Worm (Caenorhabditis elegans) whole organism, L4 larva: ENCODE data around the gene fmo-1.

Source experiments
- D1046.2 ChIP-seq: fragments of 200-800 bp; sonication (Bioruptor generic); IDR thresholded peaks from 2 replicates; pipeline ENCODE4 v1.3.6; 2022; ENCODE audit warnings: missing genetic modification characterization, missing compliant biosample characterization
- F26F4.8 ChIP-seq: fragments of 200-800 bp; sonication (Bioruptor generic); conservative IDR thresholded peaks from 2 replicates; pipeline ENCODE4 v1.3.6; 2022; ENCODE audit warnings: missing genetic modification characterization, missing compliant biosample characterization
- R02D3.7 ChIP-seq: fragments of 150-350 bp; sonication (generic microtip); optimal IDR thresholded peaks from 3 replicates; lab custom pipeline; 2014; ENCODE audit warnings: missing biosample characterization, missing genetic modification characterization
- T20F7.1 ChIP-seq: fragments of 200-800 bp; sonication (Bioruptor generic); optimal IDR thresholded peaks from 2 replicates; lab custom pipeline; 2018; ENCODE audit warnings: mild to moderate bottlenecking, missing genetic modification characterization, missing compliant biosample characterization
- Y5F2A.4 ChIP-seq: fragments of 200-800 bp; sonication (Bioruptor generic); optimal IDR thresholded peaks from 2 replicates; lab custom pipeline; 2018; ENCODE audit warnings: mild to moderate bottlenecking, missing genetic modification characterization, missing compliant biosample characterization
- Y75B8A.6 ChIP-seq: fragments of 200-800 bp; sonication (Bioruptor generic); IDR thresholded peaks from 2 replicates; pipeline ENCODE4 v1.3.6; 2022; ENCODE audit warnings: missing genetic modification reagents, missing genetic modification characterization, missing compliant biosample characterization
- ZK546.5 ChIP-seq, 2 experiments: sonication (generic microtip); optimal IDR thresholded peaks; 2 replicates each; lab custom pipeline; 2017; ENCODE audit warnings: missing biosample characterization in 2 of 2, missing genetic modification characterization in 2 of 2
- aha-1 ChIP-seq: fragments of 150-350 bp; peaks from one replicate; lab custom pipeline; 2014; ENCODE audit warnings: missing biosample characterization, missing genetic modification characterization
- arid-1 ChIP-seq: fragments of 200-800 bp; sonication (Bioruptor generic); conservative IDR thresholded peaks from 2 replicates; pipeline ENCODE4 v1.3.6; 2022; ENCODE audit warnings: missing genetic modification reagents, missing genetic modification characterization, missing compliant biosample characterization
- ceh-20 ChIP-seq: fragments of 200-800 bp; sonication (Bioruptor generic); IDR thresholded peaks from 2 replicates; pipeline ENCODE4 v1.3.6; 2022; ENCODE audit warnings: missing genetic modification reagents, missing genetic modification characterization, missing compliant biosample characterization
- ceh-32 ChIP-seq: sonication (generic microtip); optimal IDR thresholded peaks from 2 replicates; lab custom pipeline; 2016; ENCODE audit warnings: mild to moderate bottlenecking, missing genetic modification characterization, missing compliant biosample characterization; ENCODE audit not compliant: poor library complexity
- ces-1 ChIP-seq: fragments of 150-350 bp; sonication (generic microtip); optimal IDR thresholded peaks from 4 replicates; lab custom pipeline; 2014; ENCODE audit warnings: missing biosample characterization, missing genetic modification reagents, missing genetic modification characterization
- cey-2 ChIP-seq: sonication (generic microtip); optimal IDR thresholded peaks from 3 replicates; lab custom pipeline; 2017; ENCODE audit warnings: missing genetic modification characterization, mild to moderate bottlenecking, missing compliant biosample characterization, antibody characterized with exemption, borderline replicate concordance; ENCODE audit not compliant: insufficient read depth
- daf-16 ChIP-seq, 3 experiments: sonication (generic microtip); optimal IDR thresholded peaks; 2 replicates each; lab custom pipeline; 2016 to 2017; ENCODE audit warnings: missing genetic modification characterization in 3 of 3, missing genetic modification reagents in 3 of 3, mild to moderate bottlenecking in 2 of 3, missing compliant biosample characterization in 2 of 3, missing biosample characterization in 1 of 3, moderate library complexity in 1 of 3
- daf-19 ChIP-seq: fragments of 200-800 bp; sonication (Bioruptor generic); conservative IDR thresholded peaks from 2 replicates; pipeline ENCODE4 v1.3.6; 2022; ENCODE audit warnings: missing genetic modification characterization, missing compliant biosample characterization
- dmd-6 ChIP-seq: fragments of 200-800 bp; sonication (Bioruptor generic); IDR thresholded peaks from 2 replicates; pipeline ENCODE4 v1.3.6; 2022; ENCODE audit warnings: missing genetic modification reagents, missing genetic modification characterization, missing compliant biosample characterization
- dmd-8 ChIP-seq: fragments of 200-800 bp; sonication (Bioruptor generic); IDR thresholded peaks from 2 replicates; pipeline ENCODE4 v1.3.6; 2022; ENCODE audit warnings: missing genetic modification characterization, missing compliant biosample characterization
- duxl-1 ChIP-seq: sonication (generic microtip); optimal IDR thresholded peaks from 2 replicates; lab custom pipeline; 2016; ENCODE audit warnings: mild to moderate bottlenecking, missing genetic modification characterization, moderate library complexity, missing compliant biosample characterization; ENCODE audit not compliant: poor library complexity
- dve-1 ChIP-seq: sonication (generic microtip); optimal IDR thresholded peaks from 2 replicates; lab custom pipeline; 2017; ENCODE audit warnings: antibody characterized with exemption, mild to moderate bottlenecking, missing genetic modification characterization, missing compliant biosample characterization; ENCODE audit not compliant: insufficient read depth
- egl-43 ChIP-seq: fragments of 200-800 bp; sonication (Bioruptor generic); IDR thresholded peaks from 2 replicates; pipeline ENCODE4 v1.3.6; 2022; ENCODE audit warnings: missing genetic modification reagents, missing genetic modification characterization, missing compliant biosample characterization
- fkh-10 ChIP-seq: fragments of 150-350 bp; optimal IDR thresholded peaks from 2 replicates; lab custom pipeline; 2014; ENCODE audit warnings: missing biosample characterization, missing genetic modification reagents, missing genetic modification characterization
- gei-8 ChIP-seq: fragments of 200-800 bp; sonication (Bioruptor generic); optimal IDR thresholded peaks from 2 replicates; lab custom pipeline; 2018; ENCODE audit warnings: mild to moderate bottlenecking, missing genetic modification characterization, missing compliant biosample characterization
- hlh-11 ChIP-seq: fragments of 200-800 bp; sonication (Bioruptor generic); optimal IDR thresholded peaks from 2 replicates; lab custom pipeline; 2018; ENCODE audit warnings: mild to moderate bottlenecking, missing genetic modification characterization, missing compliant biosample characterization
- jun-1 ChIP-seq: fragments of 150-350 bp; optimal IDR thresholded peaks from 2 replicates; lab custom pipeline; 2014; ENCODE audit warnings: missing biosample characterization, missing genetic modification reagents, missing genetic modification characterization
- lin-13 ChIP-seq: fragments of 150-350 bp; optimal IDR thresholded peaks from 2 replicates; lab custom pipeline; 2014; ENCODE audit warnings: missing biosample characterization, missing genetic modification reagents, missing genetic modification characterization
- lin-15B ChIP-seq: fragments of 150-350 bp; sonication (generic microtip); optimal IDR thresholded peaks from 3 replicates; lab custom pipeline; 2014; ENCODE audit warnings: missing biosample characterization, missing genetic modification characterization
- lir-3 ChIP-seq: sonication (generic microtip); optimal IDR thresholded peaks from 2 replicates; lab custom pipeline; 2016; ENCODE audit warnings: mild to moderate bottlenecking, missing genetic modification characterization, missing compliant biosample characterization
- mdl-1 ChIP-seq, 2 experiments: fragments of 150-350 bp in 1 of 2; sonication (generic microtip) in 1 of 2; optimal IDR thresholded peaks; 2 replicates each; lab custom pipeline; 2014 to 2017; ENCODE audit warnings: missing biosample characterization in 2 of 2, missing genetic modification characterization in 2 of 2
- mxl-3 ChIP-seq: fragments of 200-800 bp; sonication (Bioruptor generic); optimal IDR thresholded peaks from 2 replicates; lab custom pipeline; 2018; ENCODE audit warnings: mild to moderate bottlenecking, missing genetic modification characterization, missing compliant biosample characterization
- nhr-102 ChIP-seq: sonication (generic microtip); optimal IDR thresholded peaks from 2 replicates; lab custom pipeline; 2016; ENCODE audit warnings: mild to moderate bottlenecking, missing genetic modification characterization, moderate library complexity, missing compliant biosample characterization
- nhr-11 ChIP-seq: fragments of 150-350 bp; optimal IDR thresholded peaks from 2 replicates; lab custom pipeline; 2014; ENCODE audit warnings: missing biosample characterization, missing genetic modification characterization
- nhr-111 ChIP-seq: fragments of 200-800 bp; sonication (Bioruptor generic); optimal IDR thresholded peaks from 2 replicates; lab custom pipeline; 2018; ENCODE audit warnings: mild to moderate bottlenecking, missing genetic modification characterization, missing compliant biosample characterization
- nhr-28 ChIP-seq: fragments of 150-350 bp; optimal IDR thresholded peaks from 2 replicates; lab custom pipeline; 2014; ENCODE audit warnings: missing biosample characterization, missing genetic modification characterization
- nhr-41 ChIP-seq: fragments of 200-800 bp; sonication (Bioruptor generic); IDR thresholded peaks from 2 replicates; pipeline ENCODE4 v1.3.6; 2022; ENCODE audit warnings: missing genetic modification reagents, missing genetic modification characterization, missing compliant biosample characterization
- nhr-42 ChIP-seq: fragments of 200-800 bp; sonication (Bioruptor generic); IDR thresholded peaks from 2 replicates; pipeline ENCODE4 v1.3.6; 2022; ENCODE audit warnings: missing genetic modification characterization, missing compliant biosample characterization
- nhr-48 ChIP-seq: sonication (generic microtip); optimal IDR thresholded peaks from 2 replicates; lab custom pipeline; 2016; ENCODE audit warnings: mild to moderate bottlenecking, missing genetic modification characterization, missing compliant biosample characterization
- nhr-6 ChIP-seq: fragments of 150-350 bp; optimal IDR thresholded peaks from 2 replicates; lab custom pipeline; 2014; ENCODE audit warnings: missing biosample characterization, missing genetic modification characterization
- nhr-77 ChIP-seq: fragments of 150-350 bp; optimal IDR thresholded peaks from 2 replicates; lab custom pipeline; 2014; ENCODE audit warnings: missing biosample characterization, missing genetic modification characterization
- php-3 ChIP-seq: fragments of 200-800 bp; sonication (Bioruptor generic); IDR thresholded peaks from 2 replicates; pipeline ENCODE4 v1.3.6; 2022; ENCODE audit warnings: missing genetic modification reagents, missing genetic modification characterization, missing compliant biosample characterization
- pqm-1 ChIP-seq: sonication (generic microtip); optimal IDR thresholded peaks from 2 replicates; lab custom pipeline; 2017; ENCODE audit warnings: missing biosample characterization, missing genetic modification characterization
- saeg-2 ChIP-seq: fragments of 200-800 bp; sonication (Bioruptor generic); IDR thresholded peaks from 2 replicates; pipeline ENCODE4 v1.3.6; 2022; ENCODE audit warnings: missing genetic modification reagents, missing genetic modification characterization, missing compliant biosample characterization
- set-16 ChIP-seq: fragments of 200-800 bp; sonication (Bioruptor generic); IDR thresholded peaks from 2 replicates; pipeline ENCODE4 v1.3.6; 2022; ENCODE audit warnings: missing genetic modification reagents, missing genetic modification characterization, missing compliant biosample characterization
- tag-97 ChIP-seq: fragments of 200-800 bp; sonication (Bioruptor generic); IDR thresholded peaks from 2 replicates; pipeline ENCODE4 v1.3.6; 2022; ENCODE audit warnings: missing genetic modification characterization, missing compliant biosample characterization
- tra-1 ChIP-seq: fragments of 200-800 bp; sonication (Bioruptor generic); IDR thresholded peaks from 2 replicates; pipeline ENCODE4 v1.3.6; 2022; ENCODE audit warnings: missing genetic modification reagents, missing genetic modification characterization, missing compliant biosample characterization
- unc-62 ChIP-seq, 3 experiments: fragments of 150-350 bp in 1 of 3; sonication (generic microtip); optimal IDR thresholded peaks in 2 of 3; peaks in 1 of 3; 1 replicate in 1 of 3; 2 replicates in 2 of 3; lab custom pipeline; 2014 to 2017; ENCODE audit warnings: missing biosample characterization in 3 of 3, missing genetic modification characterization in 3 of 3, missing genetic modification reagents in 3 of 3, missing genotype in 1 of 3
- vab-7 ChIP-seq: fragments of 200-800 bp; sonication (Bioruptor generic); IDR thresholded peaks from 2 replicates; pipeline ENCODE4 v1.3.6; 2022; ENCODE audit warnings: missing genetic modification reagents, missing genetic modification characterization, missing compliant biosample characterization
- zfp-2 ChIP-seq: sonication (generic microtip); optimal IDR thresholded peaks from 2 replicates; lab custom pipeline; 2016; ENCODE audit warnings: mild to moderate bottlenecking, missing genetic modification characterization, missing compliant biosample characterization
- zfp-3 ChIP-seq: fragments of 200-800 bp; sonication (Bioruptor generic); conservative IDR thresholded peaks from 2 replicates; pipeline ENCODE4 v1.3.6; 2022; ENCODE audit warnings: missing genetic modification reagents, missing genetic modification characterization, missing compliant biosample characterization

The fmo-1 gene

DNA sequence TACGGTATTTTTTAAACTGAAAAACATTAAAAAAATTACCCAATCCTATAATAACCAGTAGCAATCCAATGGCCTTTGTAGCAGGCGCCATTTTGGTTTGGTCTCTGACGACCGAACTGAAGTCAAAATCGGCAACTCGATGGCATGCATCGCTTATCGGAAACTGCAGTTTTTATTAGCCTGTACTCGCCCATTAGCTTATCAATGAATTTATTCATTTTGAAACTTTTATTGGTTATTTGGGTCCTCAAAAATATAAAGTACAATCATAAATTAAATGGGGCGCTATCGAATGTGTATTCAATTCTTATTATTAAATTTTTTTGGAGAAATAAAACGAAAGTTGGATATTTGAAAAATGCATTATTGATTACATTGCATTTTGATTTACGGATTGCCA, 32.9 kb upstream of the fmo-1 start, which contains the start of gene R09H10.5 (continued):
- TF ChIP-seq pqm-1 (peak; percentile 79), jun-1 (tag; lab: Kevin White, UChicago) (no peak), egl-43 (GFP tag; lab: Robert Waterston, UW) (no peak), mxl-3 (GFP tag; lab: Kevin White, UChicago) (no peak), mdl-1 (tag; optimal IDR thresholded peaks at IDR 0.05; lab: Kevin White, UChicago) (no peak), duxl-1 (tag; lab: Kevin White, UChicago) (no peak), Y5F2A.4 (GFP tag; lab: Kevin White, UChicago) (no peak), dmd-8 (GFP tag; lab: Robert Waterston, UW) (no peak), F26F4.8 (GFP tag; lab: Robert Waterston, UW) (no peak), unc-62 (GFP tag; optimal IDR thresholded peaks at IDR 0.05 in 1 of 2; lab: Kevin White, UChicago) (no peak), unc-62 (tag; optimal IDR thresholded peaks at IDR 0.05; lab: Kevin White, UChicago) (no peak), aha-1 (tag; lab: Kevin White, UChicago) (no peak), nhr-6 (tag; lab: Kevin White, UChicago) (no peak), Y75B8A.6 (GFP tag; lab: Robert Waterston, UW) (no peak), lin-15B (no peak), set-16 (GFP tag; lab: Robert Waterston, UW) (no peak), php-3 (GFP tag; lab: Robert Waterston, UW) (peak; percentile 98), nhr-41 (GFP tag; lab: Robert Waterston, UW) (no peak)

DNA sequence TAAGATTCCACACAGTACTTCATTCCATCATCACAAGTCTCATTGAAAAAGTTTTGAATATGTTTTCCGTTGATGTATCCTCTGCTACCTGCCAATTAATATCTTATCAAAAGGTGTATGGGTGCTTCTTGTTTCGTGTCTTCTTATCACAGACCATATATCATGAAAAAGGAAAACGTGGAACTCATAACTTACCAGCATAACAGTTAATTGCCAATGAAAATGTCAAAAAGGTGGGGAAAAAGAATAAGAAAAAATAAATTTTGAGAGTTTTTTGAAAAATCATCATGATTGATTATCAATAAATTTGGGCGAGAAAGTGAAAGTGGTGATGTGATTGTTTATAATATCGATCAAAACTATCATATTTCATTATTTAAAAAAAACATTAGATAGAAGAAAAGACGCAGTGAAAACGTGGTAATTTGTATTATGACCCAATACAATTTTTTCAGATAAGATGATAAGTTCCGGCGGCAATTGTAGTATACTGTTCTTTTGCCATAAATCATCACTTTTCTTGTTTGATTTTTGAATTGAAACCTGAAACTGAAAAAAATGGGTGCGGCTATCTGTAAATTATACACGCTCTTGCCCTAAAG, 30.6 kb upstream of the fmo-1 start, which contains the start of gene F56C4.4:
TSS of gene F56C4.4 (minus strand) at position 315 of the 602 bp plus-strand sequence.
- no peak for TF ChIP-seq zfp-3 (GFP tag; lab: Robert Waterston, UW)
- no peak for TF ChIP-seq fkh-10
- TF ChIP-seq lin-13 (GFP tag; lab: Kevin White, UChicago), result no peak
- TF ChIP-seq dmd-8 (GFP tag; lab: Robert Waterston, UW), result no peak
- TF ChIP-seq nhr-111 (GFP tag; lab: Kevin White, UChicago), result no peak
- TF ChIP-seq gei-8 (GFP tag; lab: Kevin White, UChicago), result no peak
- TF ChIP-seq nhr-77 (tag; lab: Kevin White, UChicago), result peak; percentile 30
- no peak for TF ChIP-seq nhr-102
- no peak for TF ChIP-seq daf-19
- peak; percentile 69 for TF ChIP-seq hlh-11 (tag; lab: Kevin White, UChicago)
- TF ChIP-seq R02D3.7, result no peak
- TF ChIP-seq saeg-2 (GFP tag; lab: Robert Waterston, UW), result no peak
- peak; percentile 32 for TF ChIP-seq cey-2 (tag; lab: Kevin White, UChicago)
- peak; percentile 35 for TF ChIP-seq pqm-1
- no peak for TF ChIP-seq ces-1 (GFP tag; lab: Kevin White, UChicago)
- TF ChIP-seq ZK546.5 (tag; optimal IDR thresholded peaks at IDR 0.05; lab: Kevin White, UChicago), result no peak
- peak; percentile 76 for TF ChIP-seq ceh-20 (GFP tag; lab: Robert Waterston, UW)
- no peak for TF ChIP-seq D1046.2 (GFP tag; lab: Robert Waterston, UW)
- TF ChIP-seq dve-1 (tag; lab: Kevin White, UChicago), result peak; percentile 58
- TF ChIP-seq set-16 (GFP tag; lab: Robert Waterston, UW), result no peak
- no peak for TF ChIP-seq tag-97 (GFP tag; lab: Robert Waterston, UW)
- peak in 1 of 2 experiments; percentile 27 for TF ChIP-seq daf-16 (GFP tag; optimal IDR thresholded peaks at IDR 0.05; lab: Kevin White, UChicago)
- TF ChIP-seq daf-16 (tag; optimal IDR thresholded peaks at IDR 0.05; lab: Kevin White, UChicago), result peak; percentile 53
- TF ChIP-seq dmd-6 (GFP tag; lab: Robert Waterston, UW), result peak; percentile 80
- peak; percentile 53 for TF ChIP-seq T20F7.1 (GFP tag; lab: Kevin White, UChicago)
- TF ChIP-seq Y75B8A.6 (GFP tag; lab: Robert Waterston, UW), result no peak
- TF ChIP-seq vab-7 (GFP tag; lab: Robert Waterston, UW), result no peak
- no peak for TF ChIP-seq zfp-2
- no peak for TF ChIP-seq nhr-42 (GFP tag; lab: Robert Waterston, UW)
- TF ChIP-seq lir-3 (tag; lab: Kevin White, UChicago), result no peak
- TF ChIP-seq nhr-11, result no peak
- peak; percentile 61 for TF ChIP-seq nhr-48
- TF ChIP-seq ceh-32 (tag; lab: Kevin White, UChicago), result no peak
- TF ChIP-seq tra-1 (GFP tag; lab: Robert Waterston, UW), result no peak
- no peak for TF ChIP-seq arid-1 (GFP tag; lab: Robert Waterston, UW)
- TF ChIP-seq nhr-28 (tag; lab: Kevin White, UChicago), result peak; percentile 54
